Worm (Caenorhabditis elegans) whole organism, early embryonic: ENCODE measurements around the gene ins-32.
"Not testable (repeated sequence)": the region's sequence is repeated elsewhere in the genome, so short reads cannot be mapped to it uniquely, and the experiment has no call there.

Source experiments
- B0310.2 ChIP-seq: sonication (generic microtip); optimal IDR thresholded peaks from 2 replicates; lab custom pipeline; 2016; ENCODE audit warnings: mild to moderate bottlenecking, missing genetic modification characterization, missing compliant biosample characterization
- F13C5.2 ChIP-seq: sonication (generic microtip); optimal IDR thresholded peaks from 2 replicates; lab custom pipeline; 2017; ENCODE audit warnings: mild to moderate bottlenecking, missing genetic modification characterization, inconsistent platforms, missing compliant biosample characterization
- aly-1 ChIP-seq: sonication (generic microtip); optimal IDR thresholded peaks from 2 replicates; lab custom pipeline; 2016; ENCODE audit warnings: missing genetic modification characterization, missing compliant biosample characterization
- ama-1 ChIP-seq: fragments of 150-350 bp; optimal IDR thresholded peaks from 2 replicates; lab custom pipeline; 2014
- ceh-13 ChIP-seq: fragments of 200-800 bp; sonication (Bioruptor generic); optimal IDR thresholded peaks from 2 replicates; lab custom pipeline; 2018; ENCODE audit warnings: mild to moderate bottlenecking, missing genetic modification characterization, missing compliant biosample characterization
- ceh-36 ChIP-seq: sonication (generic microtip); optimal IDR thresholded peaks from 2 replicates; lab custom pipeline; 2016; ENCODE audit warnings: missing genetic modification characterization, inconsistent platforms, missing compliant biosample characterization
- ets-7 ChIP-seq: sonication (generic microtip); optimal IDR thresholded peaks from 2 replicates; lab custom pipeline; 2016; ENCODE audit warnings: missing genotype, missing genetic modification characterization, missing compliant biosample characterization
- flt-1 ChIP-seq: fragments of 200-800 bp; sonication (Bioruptor generic); IDR thresholded peaks from 2 replicates; pipeline ENCODE4 v1.3.6; 2022; ENCODE audit warnings: missing genetic modification characterization, missing compliant biosample characterization
- hmbx-1 ChIP-seq: sonication (generic microtip); optimal IDR thresholded peaks from 2 replicates; lab custom pipeline; 2016; ENCODE audit warnings: mild to moderate bottlenecking, missing genetic modification characterization, missing compliant biosample characterization
- hmg-4 ChIP-seq: fragments of 200-800 bp; sonication (Bioruptor generic); optimal IDR thresholded peaks from 2 replicates; lab custom pipeline; 2018; ENCODE audit warnings: mild to moderate bottlenecking, missing genetic modification characterization, missing compliant biosample characterization
- hnd-1 ChIP-seq: sonication (generic microtip); optimal IDR thresholded peaks from 2 replicates; lab custom pipeline; 2016; ENCODE audit warnings: missing genetic modification characterization, missing compliant biosample characterization
- pes-1 ChIP-seq: fragments of 200-800 bp; sonication (Bioruptor generic); IDR thresholded peaks from 2 replicates; pipeline ENCODE4 v1.3.6; 2022; ENCODE audit warnings: missing genetic modification reagents, missing genetic modification characterization, missing compliant biosample characterization
- scrt-1 ChIP-seq: fragments of 200-800 bp; sonication (Bioruptor generic); IDR thresholded peaks from 2 replicates; pipeline ENCODE4 v1.3.6; 2022; ENCODE audit warnings: missing genetic modification characterization, missing compliant biosample characterization
- sea-1 ChIP-seq: fragments of 200-800 bp; sonication (Bioruptor generic); conservative IDR thresholded peaks from 2 replicates; pipeline ENCODE4 v1.3.6; 2022; ENCODE audit warnings: missing genetic modification characterization, missing compliant biosample characterization
- tbx-11 ChIP-seq: fragments of 200-800 bp; sonication (Bioruptor generic); IDR thresholded peaks from 2 replicates; pipeline ENCODE4 v1.3.6; 2022; ENCODE audit warnings: missing genetic modification characterization, missing compliant biosample characterization
- tbx-37 ChIP-seq: fragments of 200-800 bp; sonication (Bioruptor generic); conservative IDR thresholded peaks from 2 replicates; pipeline ENCODE4 v1.3.6; 2022; ENCODE audit warnings: missing genetic modification reagents, missing genetic modification characterization, missing compliant biosample characterization
- tra-4 ChIP-seq: sonication (generic microtip); optimal IDR thresholded peaks from 2 replicates; lab custom pipeline; 2017; ENCODE audit warnings: missing genetic modification characterization, missing compliant biosample characterization

Gene ins-32

ce11 chrII:3779463-3779862, 23.7 kb downstream of the ins-32 start, which contains the start of gene T24E12.11:
Gene T24E12.11, minus strand, starts transcription at chrII:3779563.
- no peak for TF ChIP-seq ceh-13 (GFP tag; lab: Kevin White, UChicago)
- TF ChIP-seq pes-1 (GFP tag; lab: Robert Waterston, UW), result no peak
- TF ChIP-seq hnd-1 (tag; lab: Kevin White, UChicago), result no peak
- no peak for TF ChIP-seq hmg-4 (GFP tag; lab: Kevin White, UChicago)
- TF ChIP-seq F13C5.2 (tag; lab: Kevin White, UChicago), result no peak
- no peak for TF ChIP-seq ceh-36
- no peak for TF ChIP-seq tbx-11 (GFP tag; lab: Robert Waterston, UW)
- no peak for TF ChIP-seq hmbx-1 (tag; lab: Kevin White, UChicago)
- TF ChIP-seq scrt-1 (GFP tag; lab: Robert Waterston, UW), result no peak
- no peak for TF ChIP-seq aly-1 (tag; lab: Kevin White, UChicago)

ce11 chrII:3777802-3778201, 25.3 kb downstream of the ins-32 start:
- TF ChIP-seq F13C5.2 (tag; lab: Kevin White, UChicago), result no peak
- TF ChIP-seq ceh-13 (GFP tag; lab: Kevin White, UChicago), result no peak
- TF ChIP-seq ceh-36, result no peak
- TF ChIP-seq scrt-1 (GFP tag; lab: Robert Waterston, UW), result no peak
- no peak for TF ChIP-seq hmbx-1 (tag; lab: Kevin White, UChicago)

ce11 chrII:3775719-3776118, 27.4 kb downstream of the ins-32 start, which contains the start of gene T24E12.3:
Gene T24E12.3, plus strand, starts transcription at chrII:3776019.
- no peak for TF ChIP-seq ceh-13 (GFP tag; lab: Kevin White, UChicago)
- no peak for TF ChIP-seq F13C5.2 (tag; lab: Kevin White, UChicago)
- TF ChIP-seq ama-1 (lab: Kevin White, UChicago), result no peak
- TF ChIP-seq hmg-4 (GFP tag; lab: Kevin White, UChicago), result no peak
- no peak for TF ChIP-seq aly-1 (tag; lab: Kevin White, UChicago)
- TF ChIP-seq ets-7 (tag; lab: Kevin White, UChicago), result no peak
- TF ChIP-seq pes-1 (GFP tag; lab: Robert Waterston, UW), result no peak
- TF ChIP-seq scrt-1 (GFP tag; lab: Robert Waterston, UW), result no peak
- no peak for TF ChIP-seq hmbx-1 (tag; lab: Kevin White, UChicago)
- no peak for TF ChIP-seq tbx-37
- no peak for TF ChIP-seq tra-4
- no peak for TF ChIP-seq flt-1
- no peak for TF ChIP-seq sea-1 (GFP tag; lab: Robert Waterston, UW)
- no peak for TF ChIP-seq hnd-1 (tag; lab: Kevin White, UChicago)
- no peak for TF ChIP-seq tbx-11 (GFP tag; lab: Robert Waterston, UW)
- TF ChIP-seq B0310.2 (tag; lab: Kevin White, UChicago), result no peak

DNA sequence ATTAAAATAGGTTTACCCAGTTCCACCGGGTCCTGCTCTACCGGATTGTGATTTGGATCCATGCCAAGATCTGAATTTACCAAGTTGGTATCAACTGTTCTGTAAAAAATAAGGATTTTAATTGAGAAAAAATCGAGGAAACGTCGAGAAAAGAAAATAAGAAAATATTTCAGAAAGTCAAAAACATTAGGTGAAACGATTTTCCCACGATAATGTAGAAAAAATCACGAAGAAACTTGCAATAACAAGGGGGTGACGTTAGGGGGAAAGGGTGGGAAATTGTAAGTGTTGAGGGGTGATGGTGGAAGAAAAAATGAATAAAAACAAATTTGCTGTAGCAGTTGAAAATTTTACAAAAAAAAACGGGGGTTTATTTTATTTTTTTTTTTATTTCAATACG, 30.0 kb downstream of the ins-32 start, which contains the start of gene T24E12.10:
Gene T24E12.10, minus strand, starts transcription at position 101 of the 400 bp plus-strand sequence.
- TF ChIP-seq F13C5.2 (tag; lab: Kevin White, UChicago), result no peak
- no peak for TF ChIP-seq ceh-13 (GFP tag; lab: Kevin White, UChicago)
- no peak for TF ChIP-seq ama-1 (lab: Kevin White, UChicago)
- no peak for TF ChIP-seq aly-1 (tag; lab: Kevin White, UChicago)
- no peak for TF ChIP-seq B0310.2 (tag; lab: Kevin White, UChicago)

ce11 chrII:3771640-3772039, 31.5 kb downstream of the ins-32 start:
- TF ChIP-seq hmg-4 (GFP tag; lab: Kevin White, UChicago) (no peak), hmbx-1 (tag; lab: Kevin White, UChicago) (no peak), tra-4 (no peak), ets-7 (tag; lab: Kevin White, UChicago) (no peak), F13C5.2 (tag; lab: Kevin White, UChicago) (no peak), ceh-13 (GFP tag; lab: Kevin White, UChicago) (no peak), aly-1 (tag; lab: Kevin White, UChicago) (no peak), hnd-1 (tag; lab: Kevin White, UChicago) (no peak), tbx-37 (no peak), B0310.2 (tag; lab: Kevin White, UChicago) (no peak), ceh-36 (no peak), tbx-11 (GFP tag; lab: Robert Waterston, UW) (no peak), flt-1 (no peak), sea-1 (GFP tag; lab: Robert Waterston, UW) (no peak), scrt-1 (GFP tag; lab: Robert Waterston, UW) (no peak), ama-1 (lab: Kevin White, UChicago) (no peak), pes-1 (GFP tag; lab: Robert Waterston, UW) (no peak)

- TF ChIP-seq flt-1 (no peak), F13C5.2 (tag; lab: Kevin White, UChicago) (no peak), aly-1 (tag; lab: Kevin White, UChicago) (no peak), tbx-11 (GFP tag; lab: Robert Waterston, UW) (no peak), tbx-37 (no peak), hnd-1 (tag; lab: Kevin White, UChicago) (no peak), ama-1 (lab: Kevin White, UChicago) (no peak), hmg-4 (GFP tag; lab: Kevin White, UChicago) (no peak), sea-1 (GFP tag; lab: Robert Waterston, UW) (no peak), hmbx-1 (tag; lab: Kevin White, UChicago) (no peak), scrt-1 (GFP tag; lab: Robert Waterston, UW) (no peak), ceh-13 (GFP tag; lab: Kevin White, UChicago) (no peak), ets-7 (tag; lab: Kevin White, UChicago) (no peak), tra-4 (no peak), B0310.2 (tag; lab: Kevin White, UChicago) (no peak)
Observed at ce11 chrII:3764486-3764885, 38.6 kb downstream of the ins-32 start, which contains the start of gene srx-112. Gene srx-112, minus strand, starts transcription at chrII:3764586.

DNA sequence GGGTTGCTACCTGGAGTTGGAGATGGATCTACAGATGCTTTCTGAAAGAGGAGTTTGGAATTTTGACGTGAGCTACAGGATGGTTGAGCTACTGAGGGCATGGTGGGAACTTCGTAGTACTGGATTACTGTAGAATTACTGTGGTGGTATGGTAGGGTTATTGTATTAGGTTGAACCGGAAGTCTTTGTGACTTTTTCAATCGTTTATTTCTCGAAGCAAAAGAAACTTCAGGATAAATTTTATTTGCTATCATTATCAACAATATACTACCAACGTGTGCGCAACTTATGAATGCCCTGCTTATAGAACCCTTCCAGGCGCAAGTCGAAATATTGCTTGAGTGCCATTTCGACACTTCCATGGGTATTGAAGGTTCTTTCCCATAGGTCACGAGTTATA, 41.5 kb downstream of the ins-32 start, which contains the start of gene T24E12.6:
Gene T24E12.6, minus strand, starts transcription at position 101 of the 400 bp plus-strand sequence.
- not testable (repeated sequence) for TF ChIP-seq tbx-37; scrt-1 (GFP tag; lab: Robert Waterston, UW); hnd-1 (tag; lab: Kevin White, UChicago)
